Worm (Caenorhabditis elegans): ENCODE measurements around the gene R12B2.6.

DNA sequence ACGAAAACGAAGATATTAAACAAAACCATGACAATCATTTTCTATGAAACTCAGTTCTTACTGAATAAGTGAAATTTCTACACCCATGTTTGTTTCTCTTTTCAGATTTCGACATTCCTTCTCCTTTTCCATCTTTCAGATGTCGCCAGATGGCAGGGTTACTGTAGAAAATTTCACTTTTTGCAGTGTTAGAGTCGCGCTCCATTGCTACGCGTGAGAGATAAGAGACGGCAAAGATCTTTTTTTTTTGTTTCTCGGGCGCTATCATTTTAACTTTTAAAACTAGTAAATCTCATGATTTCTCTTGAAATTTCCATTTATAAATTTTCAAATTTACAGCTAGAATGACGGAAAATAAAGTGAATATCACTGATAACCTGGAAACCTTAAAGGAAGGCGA lies 44.3 kb upstream of the R12B2.6 start, which contains the start of the genes mig-21 and F01F1.2:
- no peak for TF ChIP-seq nhr-42 (GFP tag; IDR thresholded peaks at IDR 0.05)
- TF ChIP-seq F37D6.2 (tag; optimal IDR thresholded peaks at IDR 0.05), result no peak
- TF ChIP-seq aly-2 (tag; optimal IDR thresholded peaks at IDR 0.05), result no peak
- no peak for TF ChIP-seq unc-130 (GFP tag; optimal IDR thresholded peaks at IDR 0.05)
- no peak for TF ChIP-seq F49E8.2 (tag; optimal IDR thresholded peaks at IDR 0.05; ENCODE audit: borderline replicate concordance)
- no peak for TF ChIP-seq ceh-20 (GFP tag; IDR thresholded peaks at IDR 0.05)
